Worm (Caenorhabditis elegans) whole organism, L4/young adult: ENCODE results near the gene mig-15.

Source experiments
- W03F9.2 ChIP-seq: fragments of 150-350 bp; optimal IDR thresholded peaks from 2 replicates; lab custom pipeline; 2014; ENCODE audit warnings: missing biosample characterization, missing genetic modification characterization
- dao-5 ChIP-seq: sonication (generic microtip); optimal IDR thresholded peaks from 2 replicates; lab custom pipeline; 2016; ENCODE audit warnings: missing genotype, missing genetic modification characterization, moderate library complexity, missing compliant biosample characterization
- him-1 ChIP-seq: sonication (generic microtip); optimal IDR thresholded peaks from 2 replicates; lab custom pipeline; 2016; ENCODE audit warnings: missing genotype, missing genetic modification reagents, missing genetic modification characterization, missing compliant biosample characterization

Gene mig-15

DNA sequence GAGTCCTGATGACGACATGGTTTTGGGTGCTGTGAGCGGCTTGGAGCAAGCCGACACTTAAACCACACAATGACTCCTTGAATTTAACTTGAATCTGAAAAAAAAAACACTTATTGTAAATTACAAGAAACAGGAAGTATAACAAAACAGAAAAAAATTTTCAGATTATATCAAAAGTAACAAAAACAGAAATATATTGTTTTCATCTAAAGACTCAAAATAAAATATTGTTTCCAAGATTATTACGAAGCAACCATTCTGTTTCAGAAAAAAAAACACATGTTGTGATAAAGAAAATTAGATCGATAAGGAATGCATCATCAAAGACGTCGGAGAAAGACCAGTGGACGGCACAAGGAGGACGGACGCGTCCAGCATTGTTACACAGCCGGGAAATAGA, at the start of gene mig-15:
mig-15 (minus strand) TSS at position 101 of the 400 bp plus-strand sequence.
- TF ChIP-seq dao-5 (no peak), him-1 (tag; lab: Kevin White, UChicago) (no peak), W03F9.2 (tag; lab: Kevin White, UChicago) (no peak)

DNA sequence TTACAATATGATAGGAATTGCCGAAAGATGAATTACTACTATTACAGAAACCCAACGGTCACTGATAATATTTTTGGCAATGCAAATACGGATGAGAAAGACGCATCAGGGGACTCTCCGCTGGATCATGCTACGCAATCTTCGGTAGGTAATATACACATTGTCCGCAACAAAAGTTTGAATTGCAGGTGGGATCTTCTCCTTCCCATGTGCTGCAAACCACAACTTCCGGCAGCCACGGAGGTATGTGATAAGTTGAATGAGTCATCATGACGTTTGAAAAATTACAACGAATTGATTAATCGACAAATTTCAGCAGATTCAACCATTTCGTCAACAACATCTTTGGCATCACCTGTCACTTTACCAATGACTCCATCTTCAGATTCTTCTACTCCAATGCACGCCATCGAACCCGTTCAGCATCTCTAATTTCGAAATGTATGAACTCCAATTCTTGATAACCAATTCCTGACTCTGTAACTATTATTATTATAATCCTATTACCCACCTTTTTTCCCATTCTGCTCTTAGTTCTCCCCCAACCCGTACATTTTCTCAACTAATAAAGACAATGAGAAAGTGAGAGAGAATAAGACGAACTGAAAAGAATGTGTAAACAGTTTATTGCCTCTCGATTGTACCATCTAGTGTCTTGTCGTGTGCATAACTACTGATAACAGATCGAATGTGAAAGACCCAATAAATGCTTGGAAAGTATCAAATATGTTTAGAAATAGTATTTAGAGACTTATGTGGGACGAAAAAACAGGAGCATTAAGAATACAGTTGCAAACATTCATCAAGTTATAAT, 48.9 kb upstream of the mig-15 start:
- TF ChIP-seq dao-5 (no peak), him-1 (tag; lab: Kevin White, UChicago) (no peak), W03F9.2 (tag; lab: Kevin White, UChicago) (no peak)

DNA sequence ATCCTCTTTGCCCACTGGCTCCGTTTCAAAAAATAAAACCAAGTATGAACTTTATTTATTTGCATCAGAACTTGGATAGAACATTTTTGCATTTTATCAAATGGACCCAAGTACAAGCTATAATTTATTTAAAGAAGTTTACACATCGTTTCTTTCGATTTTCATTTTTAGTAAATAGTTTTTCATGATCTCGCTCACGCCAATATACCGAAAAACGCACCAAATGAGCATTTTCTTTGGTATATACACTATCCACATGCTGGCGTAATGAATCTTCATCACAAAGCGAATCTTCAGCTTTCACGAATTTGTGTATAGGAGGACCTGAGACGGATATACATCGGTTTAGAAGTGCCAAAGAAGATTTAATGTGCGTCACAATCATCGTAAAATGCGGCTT, 48.1 kb upstream of the mig-15 start, which contains the start of gene C39B10.7:
C39B10.7 (plus strand) TSS at position 301 of the 400 bp plus-strand sequence.
- TF ChIP-seq W03F9.2 (tag; lab: Kevin White, UChicago) (no peak), him-1 (tag; lab: Kevin White, UChicago) (no peak), dao-5 (no peak)

DNA sequence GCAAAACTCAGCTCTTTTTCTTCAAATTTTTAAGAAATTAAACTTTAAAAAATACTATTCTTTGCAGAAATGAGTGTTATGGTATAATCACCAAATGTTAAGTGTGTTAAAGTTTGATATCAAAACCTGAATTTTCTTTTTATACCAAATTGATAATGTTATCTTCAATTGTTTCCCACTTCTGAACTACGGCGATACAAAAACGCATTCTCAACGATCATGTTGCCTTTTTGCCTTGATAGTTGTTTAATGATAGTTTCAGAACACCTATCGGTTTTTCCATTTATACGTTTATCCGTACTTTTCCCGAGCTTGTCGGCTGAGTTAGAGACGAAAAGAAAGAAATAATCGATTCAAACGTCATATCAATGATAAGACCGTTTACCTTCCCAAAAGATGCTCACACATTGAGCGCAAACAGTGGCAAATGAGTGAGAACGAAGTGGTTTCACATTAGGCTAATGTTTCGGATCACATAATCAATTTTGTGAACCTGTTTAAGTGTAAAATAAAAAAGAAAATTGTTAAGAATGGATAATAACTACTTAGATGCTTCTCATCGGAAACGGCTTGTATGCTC, 46.6 kb upstream of the mig-15 start, which contains the start of gene elt-4:
elt-4 (plus strand) TSS at position 530 of the 580 bp plus-strand sequence.
- no peak for TF ChIP-seq dao-5
- TF ChIP-seq W03F9.2 (tag; lab: Kevin White, UChicago): no peak
- TF ChIP-seq him-1 (tag; lab: Kevin White, UChicago): no peak

DNA sequence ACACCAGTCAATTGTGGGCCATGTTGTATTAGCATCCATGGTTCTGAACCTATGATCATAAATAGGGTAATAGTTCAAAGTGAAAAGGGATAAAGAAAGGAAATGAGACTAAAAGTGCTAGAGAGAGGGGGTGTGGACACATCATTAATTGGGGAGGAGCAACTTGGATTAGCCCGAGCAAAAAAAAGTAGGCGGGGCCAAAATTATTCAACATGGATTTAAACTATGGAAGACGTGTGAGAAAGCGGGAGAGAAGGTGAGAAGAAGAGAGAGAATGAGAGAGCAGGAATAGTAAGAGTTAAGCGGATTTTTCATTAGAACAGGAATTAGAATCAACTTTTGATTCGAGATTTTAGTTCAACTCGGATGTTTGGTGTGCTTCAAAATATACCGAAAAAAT, 35.1 kb upstream of the mig-15 start, which contains the start of gene C39B10.1:
C39B10.1 (minus strand) TSS at position 101 of the 400 bp plus-strand sequence.
- TF ChIP-seq him-1 (tag; lab: Kevin White, UChicago) (no peak), dao-5 (no peak), W03F9.2 (tag; lab: Kevin White, UChicago) (no peak)

DNA sequence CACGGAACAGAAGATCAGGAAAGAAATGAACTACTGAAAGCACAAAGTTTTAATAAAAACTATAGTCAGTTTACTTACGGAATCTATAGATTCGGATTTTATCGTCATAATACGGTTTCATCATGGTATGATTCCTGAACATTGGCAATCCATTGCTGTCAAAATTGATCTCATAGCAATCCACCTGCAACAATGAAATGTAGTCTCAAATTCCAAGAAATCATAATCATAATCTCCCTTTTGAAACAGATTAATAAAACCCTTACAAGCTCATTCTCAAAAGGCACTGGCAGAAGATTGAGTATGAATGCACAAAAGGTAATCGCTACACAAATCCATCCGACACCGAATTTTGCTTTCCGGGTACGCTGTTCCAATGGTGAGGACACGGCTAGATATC, 33.9 kb upstream of the mig-15 start:
- TF ChIP-seq him-1 (tag; lab: Kevin White, UChicago) (no peak), dao-5 (no peak), W03F9.2 (tag; lab: Kevin White, UChicago) (no peak)

DNA sequence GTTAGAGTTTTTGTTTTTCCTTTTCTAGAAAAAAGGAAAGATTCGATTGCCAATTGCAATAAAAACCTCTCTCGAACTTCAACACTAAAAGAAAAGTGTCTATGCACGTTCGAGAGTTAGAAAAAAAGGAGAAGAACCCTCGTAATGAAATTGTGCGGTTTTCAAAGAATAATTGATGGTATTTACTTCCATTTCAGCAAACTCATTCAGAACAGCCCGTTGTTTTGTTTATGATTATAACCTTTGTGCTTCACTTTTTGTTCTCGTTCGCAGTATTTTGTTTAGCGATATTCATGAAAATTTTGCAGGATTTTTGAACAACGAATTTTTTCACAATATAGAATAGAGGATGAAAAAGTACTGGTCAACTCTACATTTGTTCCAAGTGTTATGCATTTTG, 25.5 kb upstream of the mig-15 start, which contains the start of gene lgc-41:
lgc-41 (plus strand) TSS at position 301 of the 400 bp plus-strand sequence.
- TF ChIP-seq him-1 (tag; lab: Kevin White, UChicago): no peak

DNA sequence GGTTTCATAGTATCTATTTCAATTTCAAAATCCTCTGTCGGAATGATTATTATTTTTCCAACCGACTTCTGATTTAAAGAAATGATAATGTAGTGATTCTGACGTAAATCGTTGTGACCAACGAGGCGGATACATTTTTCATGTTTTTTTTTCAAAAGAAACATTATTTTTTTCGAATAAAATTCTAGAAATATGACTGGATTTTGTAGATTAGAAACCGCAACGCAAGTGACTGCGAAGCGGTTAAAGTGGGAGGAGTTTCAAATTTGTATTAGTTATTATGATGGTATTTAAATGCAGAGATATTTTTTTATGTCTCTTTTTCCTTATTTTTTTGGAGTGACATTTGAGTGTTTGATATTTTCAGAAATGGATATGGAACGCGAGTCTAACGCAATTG, 18.5 kb upstream of the mig-15 start, which contains the start of gene C39B10.5:
C39B10.5 (plus strand) TSS at position 362 of the 400 bp plus-strand sequence.
- TF ChIP-seq him-1 (tag; lab: Kevin White, UChicago): no peak
- no peak for TF ChIP-seq W03F9.2 (tag; lab: Kevin White, UChicago)
- TF ChIP-seq dao-5: no peak

DNA sequence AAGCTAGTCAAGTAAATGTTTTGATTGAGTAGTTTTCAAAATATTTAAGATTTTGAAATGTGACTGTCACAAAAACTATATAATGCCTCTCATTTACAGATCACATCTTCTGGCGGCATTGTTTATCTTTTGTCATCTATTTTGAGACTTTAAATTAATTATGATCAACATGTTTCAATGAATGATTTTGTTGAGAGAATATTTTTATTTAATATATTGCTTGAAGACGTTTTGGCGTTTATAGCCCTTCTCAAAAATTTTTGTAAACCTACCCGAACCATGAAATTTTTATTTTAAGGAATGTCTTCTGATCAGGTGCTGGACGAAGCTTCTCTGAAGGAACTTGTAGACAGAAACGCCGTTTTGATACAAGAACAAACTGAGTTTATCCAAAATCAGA, 16.2 kb upstream of the mig-15 start, which contains the start of gene C39B10.4:
C39B10.4 (plus strand) TSS at position 301 of the 400 bp plus-strand sequence.
- TF ChIP-seq dao-5 (no peak), W03F9.2 (tag; lab: Kevin White, UChicago) (no peak), him-1 (tag; lab: Kevin White, UChicago) (no peak)

DNA sequence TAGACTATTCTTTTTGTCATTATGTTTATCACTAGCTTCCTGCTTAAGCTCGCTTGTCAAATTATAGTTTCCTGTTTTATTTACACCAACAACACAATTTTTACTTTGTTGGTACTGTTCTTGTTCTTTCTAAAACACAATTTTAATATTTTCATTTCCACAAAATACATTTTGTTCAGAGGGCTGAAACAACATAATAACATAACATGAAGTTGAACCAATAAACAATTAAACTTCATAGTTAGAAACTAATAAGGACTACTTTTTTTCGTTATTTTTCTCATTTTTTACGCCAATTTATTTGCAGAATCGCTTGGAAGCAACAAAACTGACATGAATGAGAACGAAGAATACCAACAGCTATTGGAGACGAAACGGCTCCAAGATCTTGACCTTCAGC, 15.4 kb upstream of the mig-15 start, which contains the start of gene C39B10.3:
C39B10.3 (plus strand) TSS at position 301 of the 400 bp plus-strand sequence.
- TF ChIP-seq dao-5: no peak
- TF ChIP-seq W03F9.2 (tag; lab: Kevin White, UChicago): no peak
- no peak for TF ChIP-seq him-1 (tag; lab: Kevin White, UChicago)

DNA sequence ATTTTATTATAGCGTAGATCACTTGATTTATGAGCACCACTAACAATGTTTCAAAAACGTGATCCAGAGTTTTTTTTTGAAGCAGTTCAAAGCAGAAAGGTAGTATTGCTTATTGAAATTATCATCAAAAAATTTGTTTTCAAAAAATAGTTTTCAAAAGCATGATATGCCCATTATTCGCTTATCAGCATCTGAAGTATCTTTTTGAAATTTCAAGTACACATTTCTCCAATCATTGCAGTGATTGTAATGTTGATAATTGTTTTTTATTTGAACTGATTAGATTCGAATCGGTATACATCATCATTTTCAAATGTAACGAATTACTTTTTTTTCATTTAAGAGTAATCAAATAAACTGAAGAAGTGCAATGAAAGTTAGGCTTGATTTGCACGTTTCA, 12.3 kb upstream of the mig-15 start:
- TF ChIP-seq W03F9.2 (tag; lab: Kevin White, UChicago) (no peak), dao-5 (no peak), him-1 (tag; lab: Kevin White, UChicago) (no peak)

DNA sequence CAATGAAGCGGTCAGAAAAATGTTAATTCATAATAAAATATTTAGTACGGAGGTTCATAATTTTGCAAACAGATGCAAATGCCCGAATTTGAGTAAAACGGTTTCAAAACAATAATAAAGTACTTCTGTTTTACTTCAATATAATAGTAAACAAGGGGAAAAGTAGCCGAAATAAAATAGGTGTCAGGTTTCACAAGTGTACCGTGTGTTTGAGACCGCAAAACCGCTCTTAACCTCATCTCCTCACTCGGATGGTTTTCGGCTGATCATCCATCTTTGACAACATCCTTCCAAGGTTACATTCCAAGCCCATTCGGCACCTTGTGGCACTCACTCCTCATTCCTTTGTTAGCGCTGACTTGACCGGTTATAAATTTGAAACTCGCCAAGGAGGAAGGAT, 9.0 kb upstream of the mig-15 start:
- TF ChIP-seq W03F9.2 (tag; lab: Kevin White, UChicago) (no peak), dao-5 (no peak), him-1 (tag; lab: Kevin White, UChicago) (no peak)

DNA sequence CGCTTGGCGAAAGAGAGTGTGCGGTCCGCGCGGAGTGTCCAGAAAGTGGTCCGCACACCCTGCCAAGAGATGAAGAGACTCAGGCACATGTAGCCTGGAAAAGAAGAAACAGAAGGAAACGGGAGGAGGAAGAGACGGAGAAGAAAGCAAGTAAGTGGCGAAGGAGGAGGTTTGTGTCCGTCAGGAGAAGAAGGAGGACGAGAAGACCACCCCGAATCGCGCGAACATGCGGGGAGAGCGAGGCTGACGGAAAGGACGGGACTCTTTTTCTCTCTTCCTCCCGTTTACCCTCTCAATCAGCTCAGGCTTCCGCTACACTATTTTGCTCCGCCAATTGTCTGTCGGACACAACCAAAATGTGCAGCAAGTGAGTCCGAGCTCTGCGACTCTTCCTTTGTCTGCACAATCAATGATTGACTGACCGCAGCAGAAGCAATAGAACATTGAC, 7.1 kb upstream of the mig-15 start:
- TF ChIP-seq W03F9.2 (tag; lab: Kevin White, UChicago) (no peak), him-1 (tag; lab: Kevin White, UChicago) (peak; percentile 64)

DNA sequence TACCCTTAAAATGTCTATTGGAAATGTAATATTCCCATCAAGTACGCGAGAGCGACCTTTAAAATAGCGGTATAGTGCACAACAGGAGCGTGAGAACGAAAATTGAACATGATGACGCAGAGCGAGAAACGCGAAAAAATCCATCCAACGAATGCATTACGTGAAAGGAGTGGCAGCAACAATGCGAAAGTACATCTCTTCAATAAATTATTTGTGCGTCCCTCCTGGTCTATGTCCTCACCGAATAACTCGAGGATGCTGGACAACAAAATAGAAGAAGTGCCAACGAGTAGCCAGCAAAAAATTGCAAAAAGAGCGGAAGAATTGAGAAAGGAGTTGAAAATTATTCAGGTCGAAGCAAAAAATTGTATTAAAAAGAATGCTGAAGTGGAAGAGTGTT, 5.4 kb upstream of the mig-15 start:
- TF ChIP-seq dao-5 (no peak), him-1 (tag; lab: Kevin White, UChicago) (no peak), W03F9.2 (tag; lab: Kevin White, UChicago) (no peak)
